Fruit fly (Drosophila melanogaster) whole organism, embryonic: ENCODE data around the gene Nelf-E.

Experiments
- Atf-2 ChIP-seq: fragments of 200-800 bp; sonication (Bioruptor generic); optimal IDR thresholded peaks from 2 replicates; lab custom pipeline; 2016; ENCODE audit warnings: missing biosample characterization, missing genetic modification characterization
- BEAF-32 ChIP-seq: fragments of 200-800 bp; sonication (Bioruptor generic); optimal IDR thresholded peaks from 3 replicates; lab custom pipeline; 2017; ENCODE audit warnings: missing biosample characterization, missing genetic modification characterization, mild to moderate bottlenecking, moderate library complexity, missing genetic modification reagents
- Bgb ChIP-seq: fragments of 200-800 bp; sonication (Bioruptor generic); IDR thresholded peaks from 2 replicates; pipeline ENCODE4 v1.3.6; 2022; ENCODE audit warnings: missing biosample characterization, missing genetic modification characterization; ENCODE audit not compliant: partially characterized antibody
- Blimp-1 ChIP-seq: fragments of 200-800 bp; sonication (Bioruptor generic); optimal IDR thresholded peaks from 3 replicates; lab custom pipeline; 2018; ENCODE audit warnings: missing biosample characterization, missing genetic modification characterization, mild to moderate bottlenecking, moderate library complexity, missing genetic modification reagents
- CG10267 ChIP-seq: fragments of 200-800 bp; sonication (Bioruptor generic); optimal IDR thresholded peaks from 2 replicates; lab custom pipeline; 2018; ENCODE audit warnings: missing biosample characterization, mild to moderate bottlenecking, missing genetic modification characterization, moderate library complexity
- CG11247 ChIP-seq: fragments of 200-800 bp; sonication (Bioruptor generic); IDR thresholded peaks from 2 replicates; pipeline ENCODE4 v1.3.6; 2022; ENCODE audit warnings: missing biosample characterization, missing genetic modification characterization
- CG14050 ChIP-seq: fragments of 200-800 bp; sonication (Bioruptor generic); IDR thresholded peaks from 3 replicates; pipeline ENCODE4 v1.3.6; 2022; ENCODE audit warnings: missing biosample characterization, missing genetic modification characterization
- CG14710 ChIP-seq: fragments of 200-800 bp; sonication (Bioruptor generic); optimal IDR thresholded peaks from 3 replicates; lab custom pipeline; 2019; ENCODE audit warnings: missing biosample characterization, mild to moderate bottlenecking, missing genetic modification characterization, moderate library complexity
- CG1603 ChIP-seq: fragments of 200-800 bp; sonication (Bioruptor generic); optimal IDR thresholded peaks from 2 replicates; lab custom pipeline; 2019; ENCODE audit warnings: missing biosample characterization, mild to moderate bottlenecking, missing genetic modification characterization, moderate library complexity
- CG17186 ChIP-seq: fragments of 200-800 bp; sonication (Bioruptor generic); optimal IDR thresholded peaks from 3 replicates; lab custom pipeline; 2017; ENCODE audit warnings: missing biosample characterization, missing genetic modification reagents, missing genetic modification characterization
- CG1832 ChIP-seq: fragments of 200-800 bp; sonication (Bioruptor generic); optimal IDR thresholded peaks from 2 replicates; lab custom pipeline; 2017; ENCODE audit warnings: missing biosample characterization, mild to moderate bottlenecking, missing genetic modification characterization, inconsistent platforms
- CG2712 ChIP-seq: fragments of 200-800 bp; optimal IDR thresholded peaks from 3 replicates; lab custom pipeline; 2019; ENCODE audit warnings: missing biosample characterization, mild to moderate bottlenecking, missing genetic modification characterization, moderate library complexity
- CG32532 ChIP-seq: fragments of 200-800 bp; sonication (Bioruptor generic); IDR thresholded peaks from 2 replicates; pipeline ENCODE4 v1.3.6; 2022; ENCODE audit warnings: missing biosample characterization, missing genetic modification characterization
- CG43689 ChIP-seq: fragments of 200-800 bp; sonication (Bioruptor generic); IDR thresholded peaks from 2 replicates; pipeline ENCODE4 v1.3.6; 2022; ENCODE audit warnings: missing biosample characterization, missing genetic modification characterization
- CG5953 ChIP-seq: fragments of 200-800 bp; sonication (Bioruptor generic); IDR thresholded peaks from 2 replicates; pipeline ENCODE4 v1.3.6; 2022; ENCODE audit warnings: missing biosample characterization, missing genetic modification characterization
- CG6654 ChIP-seq: fragments of 200-800 bp; sonication (Bioruptor generic); optimal IDR thresholded peaks from 2 replicates; lab custom pipeline; 2017; ENCODE audit warnings: missing biosample characterization, mild to moderate bottlenecking, missing genetic modification characterization
- CG7928 ChIP-seq: fragments of 200-800 bp; sonication (Bioruptor generic); optimal IDR thresholded peaks from 2 replicates; lab custom pipeline; 2017; ENCODE audit warnings: missing biosample characterization, mild to moderate bottlenecking, missing genetic modification characterization
- CG8290 ChIP-seq, 3 experiments: fragments of 200-800 bp; sonication (Bioruptor generic); optimal IDR thresholded peaks; 2 replicates each; lab custom pipeline; 2016 to 2019; ENCODE audit warnings: missing biosample characterization in 3 of 3, missing genetic modification characterization in 3 of 3, mild to moderate bottlenecking in 2 of 3, moderate library complexity in 1 of 3
- CHES-1-like ChIP-seq: fragments of 200-800 bp; sonication (Bioruptor generic); optimal IDR thresholded peaks from 2 replicates; lab custom pipeline; 2016; ENCODE audit warnings: missing biosample characterization, missing genetic modification characterization
- Deaf1 ChIP-seq: fragments of 200-800 bp; optimal IDR thresholded peaks from 3 replicates; lab custom pipeline; 2019; ENCODE audit warnings: missing biosample characterization, mild to moderate bottlenecking, missing genetic modification characterization, moderate library complexity
- Dip3 ChIP-seq: fragments of 200-800 bp; sonication (Bioruptor generic); optimal IDR thresholded peaks from 3 replicates; lab custom pipeline; 2016; ENCODE audit warnings: missing biosample characterization, missing genetic modification characterization
- Dll ChIP-seq: fragments of 200-800 bp; sonication (Bioruptor generic); IDR thresholded peaks from 4 replicates; pipeline ENCODE4 v1.3.6; 2022; ENCODE audit warnings: missing biosample characterization, missing genetic modification characterization; ENCODE audit not compliant: partially characterized antibody
- Dp ChIP-seq: fragments of 200-800 bp; sonication (Bioruptor generic); optimal IDR thresholded peaks from 2 replicates; lab custom pipeline; 2018; ENCODE audit warnings: missing biosample characterization, mild to moderate bottlenecking, missing genetic modification characterization, moderate library complexity
- H15 ChIP-seq: fragments of 200-800 bp; sonication (Bioruptor generic); IDR thresholded peaks from 3 replicates; pipeline ENCODE4 v1.3.6; 2022; ENCODE audit warnings: missing biosample characterization, missing genetic modification characterization
- H2.0 ChIP-seq: fragments of 200-800 bp; sonication (Bioruptor generic); IDR thresholded peaks from 2 replicates; pipeline ENCODE4 v1.3.6; 2022; ENCODE audit warnings: missing biosample characterization, missing genetic modification characterization
- HLHmδ ChIP-seq: fragments of 200-800 bp; sonication (Bioruptor generic); optimal IDR thresholded peaks from 2 replicates; lab custom pipeline; 2018; ENCODE audit warnings: missing biosample characterization, mild to moderate bottlenecking, missing genetic modification characterization, moderate library complexity
- Kr ChIP-seq: fragments of 200-800 bp; sonication (Bioruptor generic); optimal IDR thresholded peaks from 2 replicates; lab custom pipeline; 2017; ENCODE audit warnings: missing biosample characterization, mild to moderate bottlenecking, missing genetic modification characterization
- Pdp1 ChIP-seq, 2 experiments: fragments of 200-800 bp; sonication (Bioruptor generic); optimal IDR thresholded peaks; 3 replicates each; lab custom pipeline; 2016; ENCODE audit warnings: missing biosample characterization in 2 of 2, missing genetic modification characterization in 2 of 2, mild to moderate bottlenecking in 1 of 2, moderate library complexity in 1 of 2
- Rfx ChIP-seq: fragments of 200-800 bp; sonication (Bioruptor generic); IDR thresholded peaks from 2 replicates; pipeline ENCODE4 v1.3.6; 2022; ENCODE audit warnings: missing biosample characterization, missing genetic modification characterization
- cad ChIP-seq: fragments of >200 bp; optimal IDR thresholded peaks from 2 replicates; lab custom pipeline; 2017; ENCODE audit warnings: missing biosample characterization, missing genetic modification characterization
- crc ChIP-seq: fragments of 200-800 bp; sonication (Bioruptor generic); optimal IDR thresholded peaks from 2 replicates; lab custom pipeline; 2016; ENCODE audit warnings: missing biosample characterization, missing genetic modification characterization
- crol ChIP-seq: fragments of 200-800 bp; sonication (Bioruptor generic); IDR thresholded peaks from 2 replicates; pipeline ENCODE4 v1.3.6; 2022; ENCODE audit warnings: missing biosample characterization, missing genetic modification characterization
- esg ChIP-seq: fragments of 200-800 bp; sonication (Bioruptor generic); conservative IDR thresholded peaks from 2 replicates; pipeline ENCODE4 v1.3.6; 2022; ENCODE audit warnings: missing biosample characterization, missing genetic modification characterization
- inv ChIP-seq: fragments of 200-800 bp; sonication (Bioruptor generic); IDR thresholded peaks from 2 replicates; pipeline ENCODE4 v1.3.6; 2022; ENCODE audit warnings: missing biosample characterization, missing genetic modification characterization; ENCODE audit not compliant: partially characterized antibody
- mam ChIP-seq: fragments of 200-800 bp; sonication (Bioruptor generic); optimal IDR thresholded peaks from 3 replicates; lab custom pipeline; 2016; ENCODE audit warnings: missing biosample characterization, missing genetic modification characterization
- nmo ChIP-seq: fragments of 200-800 bp; sonication (Bioruptor generic); optimal IDR thresholded peaks from 2 replicates; lab custom pipeline; 2018; ENCODE audit warnings: missing biosample characterization, mild to moderate bottlenecking, missing genetic modification characterization, moderate library complexity
- ranshi ChIP-seq: fragments of 200-800 bp; sonication (Bioruptor generic); IDR thresholded peaks from 2 replicates; pipeline ENCODE4 v1.3.6; 2022; ENCODE audit warnings: missing biosample characterization, missing genetic modification characterization
- repo ChIP-seq: fragments of 200-800 bp; sonication (Bioruptor generic); optimal IDR thresholded peaks from 2 replicates; lab custom pipeline; 2016; ENCODE audit warnings: missing biosample characterization, missing genetic modification characterization
- sc ChIP-seq, 3 experiments: fragments of >200 bp in 2 of 3; fragments of 200-800 bp in 1 of 3; sonication (Bioruptor generic) in 1 of 3; optimal IDR thresholded peaks; 2 replicates in 2 of 3; 3 replicates in 1 of 3; lab custom pipeline; 2017; ENCODE audit warnings: mild to moderate bottlenecking in 1 of 3, missing biosample characterization in 1 of 3, missing genetic modification characterization in 1 of 3, missing genetic modification reagents in 1 of 3
- sens ChIP-seq: fragments of 200-800 bp; sonication (Bioruptor generic); peaks from one replicate; lab custom pipeline; 2016; ENCODE audit warnings: missing biosample characterization, missing genetic modification characterization
- shn ChIP-seq: fragments of 200-800 bp; sonication (Bioruptor generic); optimal IDR thresholded peaks from 3 replicates; lab custom pipeline; 2016; ENCODE audit warnings: missing biosample characterization, missing genetic modification characterization
- sr ChIP-seq: fragments of 200-800 bp; sonication (Bioruptor generic); IDR thresholded peaks from 3 replicates; pipeline ENCODE4 v1.3.6; 2022; ENCODE audit warnings: missing biosample characterization, missing genetic modification characterization
- ssp ChIP-seq: fragments of 200-800 bp; sonication (Bioruptor generic); IDR thresholded peaks from 2 replicates; pipeline ENCODE4 v1.3.6; 2022; ENCODE audit warnings: missing biosample characterization, missing genetic modification characterization
- tx ChIP-seq: fragments of 200-800 bp; sonication (Bioruptor generic); optimal IDR thresholded peaks from 2 replicates; lab custom pipeline; 2016; ENCODE audit warnings: missing biosample characterization, missing genetic modification characterization
- unc-4 ChIP-seq: fragments of 200-800 bp; sonication (Bioruptor generic); IDR thresholded peaks from 2 replicates; pipeline ENCODE4 v1.3.6; 2022; ENCODE audit warnings: missing biosample characterization, missing genetic modification characterization; ENCODE audit not compliant: partially characterized antibody
- vnd ChIP-seq: fragments of 200-800 bp; sonication (Bioruptor generic); IDR thresholded peaks from 3 replicates; pipeline ENCODE4 v1.3.6; 2022; ENCODE audit warnings: missing biosample characterization, missing genetic modification characterization; ENCODE audit not compliant: partially characterized antibody
- vvl ChIP-seq: fragments of 200-800 bp; sonication (Bioruptor generic); IDR thresholded peaks from 2 replicates; pipeline ENCODE4 v1.3.6; 2022; ENCODE audit warnings: missing biosample characterization, missing genetic modification characterization
- zen ChIP-seq: fragments of 200-800 bp; sonication (Bioruptor generic); optimal IDR thresholded peaks from 3 replicates; lab custom pipeline; 2018; ENCODE audit warnings: missing biosample characterization, mild to moderate bottlenecking, missing genetic modification characterization, moderate library complexity

The Nelf-E gene

dm6 chr3L:8633614-8634325 is 33.1 kb upstream of the Nelf-E start, which contains the start of gene Cdc6 (continued):
- TF ChIP-seq CG10267 (tag; lab: Kevin White, UChicago) (peak; percentile 13), sr (no peak), tx (GFP tag; lab: Kevin White, UChicago) (peak; percentile 49), Blimp-1 (GFP tag; lab: Kevin White, UChicago) (no peak), sc (optimal IDR thresholded peaks at IDR 0.05; lab: Kevin White, UChicago) (no peak), sc (GFP tag; optimal IDR thresholded peaks at IDR 0.05; lab: Kevin White, UChicago) (no peak), CG5953 (GFP tag; lab: Robert Waterston, UW) (no peak), Dll (GFP tag; lab: Robert Waterston, UW) (peak; percentile 59; the same call in 3 of the 4 replicates), BEAF-32 (GFP tag; lab: Kevin White, UChicago) (peak; percentile 46), CG1603 (tag; lab: Kevin White, UChicago) (peak; percentile 71), vvl (GFP tag; lab: Robert Waterston, UW) (no peak), nmo (peak; percentile 7), Dip3 (GFP tag; lab: Kevin White, UChicago) (no peak), Deaf1 (tag; lab: Kevin White, UChicago) (no peak), H15 (GFP tag; lab: Robert Waterston, UW) (no peak), CHES-1-like (GFP tag; lab: Kevin White, UChicago) (peak; percentile 4), CG6654 (GFP tag; lab: Kevin White, UChicago) (no peak), Rfx (GFP tag; lab: Robert Waterston, UW) (no peak), Kr (GFP tag; lab: Kevin White, UChicago) (no peak), CG1832 (GFP tag; lab: Kevin White, UChicago) (no peak), Atf-2 (GFP tag; lab: Kevin White, UChicago) (no peak), inv (GFP tag; lab: Robert Waterston, UW) (no peak), CG8290 (GFP tag; optimal IDR thresholded peaks at IDR 0.05; lab: Kevin White, UChicago) (no peak), CG8290 (tag; optimal IDR thresholded peaks at IDR 0.05; lab: Kevin White, UChicago) (peak in 1 of 2 experiments; percentile 15), HLHmδ (GFP tag; lab: Kevin White, UChicago) (no peak), ranshi (GFP tag; lab: Robert Waterston, UW) (no peak), sens (GFP tag; lab: Kevin White, UChicago) (peak; percentile 17), vnd (GFP tag; lab: Robert Waterston, UW) (no peak), CG43689 (GFP tag; lab: Robert Waterston, UW) (no peak), CG14050 (GFP tag; lab: Robert Waterston, UW) (no peak), unc-4 (peak; percentile 20; the same call in 1 of the 2 replicates), cad (GFP tag; lab: Kevin White, UChicago) (no peak), mam (GFP tag; lab: Kevin White, UChicago) (no peak), CG17186 (GFP tag; lab: Kevin White, UChicago) (peak; percentile 74), ssp (GFP tag; lab: Robert Waterston, UW) (no peak), CG2712 (peak; percentile 3), esg (no peak), H2.0 (no peak), crc (GFP tag; lab: Kevin White, UChicago) (no peak), Bgb (GFP tag; lab: Robert Waterston, UW) (peak; percentile 46; the same call in 1 of the 2 replicates), Dp (GFP tag; lab: Kevin White, UChicago) (peak; percentile 99), crol (GFP tag; lab: Robert Waterston, UW) (no peak), shn (GFP tag; lab: Kevin White, UChicago) (no peak), zen (peak; percentile 27), CG32532 (no peak), CG14710 (peak; percentile 13), repo (no peak), CG11247 (no peak), Pdp1 (GFP tag; optimal IDR thresholded peaks at IDR 0.05; lab: Kevin White, UChicago) (peak in 1 of 2 experiments; percentile 81), CG7928 (GFP tag; lab: Kevin White, UChicago) (no peak)
